Fruit fly (Drosophila melanogaster) S2 (cell line): ENCODE results near the gene CG4849.

Experiments used
- CG8478 ChIP-seq: fragments of >200 bp; optimal IDR thresholded peaks from 2 replicates; lab custom pipeline; 2018
- CTCF ChIP-seq, 2 experiments: fragments of >200 bp; optimal IDR thresholded peaks; 2 replicates each; lab custom pipeline; 2018

DNA sequence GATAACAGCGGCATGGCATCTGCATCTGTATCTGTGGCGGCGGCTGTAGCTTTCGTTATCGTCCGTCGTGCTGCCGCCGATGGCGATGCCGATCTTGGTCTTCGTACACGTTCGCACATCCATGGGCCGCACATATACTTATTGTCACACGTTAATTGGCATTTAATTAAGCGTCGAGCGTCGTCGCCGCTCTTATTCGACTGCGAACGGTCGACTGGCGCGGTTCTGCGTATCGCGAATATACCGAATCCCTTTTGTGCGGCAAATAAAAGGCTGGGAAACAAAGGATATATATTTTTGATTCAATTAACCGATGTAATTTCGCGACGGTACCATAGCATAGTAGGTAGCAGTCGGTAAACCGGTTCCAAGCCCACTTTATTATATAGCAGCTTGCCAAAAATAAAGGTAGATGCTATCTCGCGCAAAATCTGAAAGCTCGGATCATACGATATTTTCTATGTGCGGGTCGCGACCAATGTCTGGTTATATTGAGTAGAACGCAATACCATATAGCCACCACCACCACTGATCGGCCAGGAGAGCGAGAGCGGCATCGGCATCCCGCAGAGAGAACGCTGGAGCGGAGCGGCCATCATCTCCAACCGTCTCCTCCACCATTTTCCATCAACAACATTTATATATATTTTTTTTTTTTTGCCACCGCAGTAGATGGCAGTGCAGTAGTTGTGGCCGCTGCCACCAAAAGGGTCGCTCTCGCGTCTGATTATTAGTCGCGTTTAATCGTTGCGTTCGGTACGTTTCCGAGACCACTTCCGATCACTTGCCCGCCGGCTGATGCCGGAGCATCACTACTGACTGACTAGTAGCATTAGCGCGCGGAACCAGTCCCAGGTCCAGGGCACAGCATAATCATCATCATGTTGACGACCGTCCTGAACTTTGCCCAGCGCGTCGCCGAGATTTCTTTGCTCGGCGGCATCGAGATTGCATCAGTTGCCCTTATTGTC lies 37.9 kb upstream of the CG4849 start, which contains the start of gene mino:
- TF ChIP-seq CTCF (optimal IDR thresholded peaks at IDR 0.05; lab: Kevin White, UChicago) (no peak), CG8478 (lab: Kevin White, UChicago) (no peak)
